Worm (Caenorhabditis elegans) whole organism, early embryonic: ENCODE measurements around the gene srh-289.

Experiments
- ceh-13 ChIP-seq: fragments of 200-800 bp; sonication (Bioruptor generic); optimal IDR thresholded peaks from 2 replicates; lab custom pipeline; 2018; ENCODE audit warnings: mild to moderate bottlenecking, missing genetic modification characterization, missing compliant biosample characterization
- flt-1 ChIP-seq: fragments of 200-800 bp; sonication (Bioruptor generic); IDR thresholded peaks from 2 replicates; pipeline ENCODE4 v1.3.6; 2022; ENCODE audit warnings: missing genetic modification characterization, missing compliant biosample characterization
- hmg-4 ChIP-seq: fragments of 200-800 bp; sonication (Bioruptor generic); optimal IDR thresholded peaks from 2 replicates; lab custom pipeline; 2018; ENCODE audit warnings: mild to moderate bottlenecking, missing genetic modification characterization, missing compliant biosample characterization
- hnd-1 ChIP-seq: sonication (generic microtip); optimal IDR thresholded peaks from 2 replicates; lab custom pipeline; 2016; ENCODE audit warnings: missing genetic modification characterization, missing compliant biosample characterization
- pes-1 ChIP-seq: fragments of 200-800 bp; sonication (Bioruptor generic); IDR thresholded peaks from 2 replicates; pipeline ENCODE4 v1.3.6; 2022; ENCODE audit warnings: missing genetic modification reagents, missing genetic modification characterization, missing compliant biosample characterization
- tbx-11 ChIP-seq: fragments of 200-800 bp; sonication (Bioruptor generic); IDR thresholded peaks from 2 replicates; pipeline ENCODE4 v1.3.6; 2022; ENCODE audit warnings: missing genetic modification characterization, missing compliant biosample characterization
- tra-4 ChIP-seq: sonication (generic microtip); optimal IDR thresholded peaks from 2 replicates; lab custom pipeline; 2017; ENCODE audit warnings: missing genetic modification characterization, missing compliant biosample characterization

- no peak for TF ChIP-seq flt-1 (GFP tag; lab: Robert Waterston, UW)
- no peak for TF ChIP-seq hnd-1 (tag; lab: Kevin White, UChicago)
- TF ChIP-seq ceh-13, result no peak
- no peak for TF ChIP-seq pes-1
- no peak for TF ChIP-seq tbx-11 (GFP tag; lab: Robert Waterston, UW)
- no peak for TF ChIP-seq tra-4 (tag; lab: Kevin White, UChicago)
- no peak for TF ChIP-seq hmg-4
Observed at ce11 chrV:17821805-17822204, 27.9 kb upstream of the srh-289 start, which contains the start of gene srh-300.
